Fruit fly (Drosophila melanogaster): ENCODE results near the gene CG14683.

- TF ChIP-seq gl (tag; optimal IDR thresholded peaks at IDR 0.05): no peak
- TF ChIP-seq CG10348 (GFP tag; IDR thresholded peaks at IDR 0.05): no peak
- no peak for TF ChIP-seq Pif1A (GFP tag; optimal IDR thresholded peaks at IDR 0.05)
- TF ChIP-seq CG34367 (tag; optimal IDR thresholded peaks at IDR 0.05): no peak
- no peak for TF ChIP-seq CG12605 (GFP tag; IDR thresholded peaks at IDR 0.05)
- TF ChIP-seq CG15710 (tag; optimal IDR thresholded peaks at IDR 0.05): no peak
- no peak for TF ChIP-seq rn (GFP tag; IDR thresholded peaks at IDR 0.05)
- TF ChIP-seq CG32121 (GFP tag; IDR thresholded peaks at IDR 0.05): no peak
Observed at dm6 chr3R:10706763-10707162, 10.3 kb downstream of the CG14683 start, which contains the start of the genes CG31467 and CG14684.
